Worm (Caenorhabditis elegans): Measurements from ENCODE around the gene ima-1.

ce11 chrV:11223698-11224097 is 15.8 kb upstream of the ima-1 start:
- TF ChIP-seq W03F9.2 (tag; optimal IDR thresholded peaks at IDR 0.05) (no peak), him-1 (tag; optimal IDR thresholded peaks at IDR 0.05) (no peak), dao-5 (tag; optimal IDR thresholded peaks at IDR 0.05) (no peak)
